Worm (Caenorhabditis elegans) whole organism, young adult: ENCODE measurements around the gene rnp-4.
"Not testable (repeated sequence)": the region's sequence is repeated elsewhere in the genome, so short reads cannot be mapped to it uniquely, and the experiment has no call there.

Source experiments
- B0035.1 ChIP-seq: sonication (generic microtip); optimal IDR thresholded peaks from 2 replicates; lab custom pipeline; 2016; ENCODE audit warnings: missing genetic modification characterization, mild to moderate bottlenecking, missing compliant biosample characterization, missing genotype, missing genetic modification reagents
- B0261.1 ChIP-seq: sonication (generic microtip); optimal IDR thresholded peaks from 2 replicates; lab custom pipeline; 2016; ENCODE audit warnings: mild to moderate bottlenecking, missing genetic modification characterization, moderate library complexity, missing compliant biosample characterization
- C06A6.2 ChIP-seq: fragments of 200-800 bp; sonication (Bioruptor generic); conservative IDR thresholded peaks from 2 replicates; pipeline ENCODE4 v1.3.6; 2022; ENCODE audit warnings: missing genetic modification characterization, missing compliant biosample characterization
- F22D6.2 ChIP-seq: sonication (generic microtip); optimal IDR thresholded peaks from 2 replicates; lab custom pipeline; 2016; ENCODE audit warnings: mild to moderate bottlenecking, missing genetic modification characterization, missing compliant biosample characterization
- F23B12.7 ChIP-seq: sonication (generic microtip); optimal IDR thresholded peaks from 2 replicates; lab custom pipeline; 2017; ENCODE audit warnings: missing genetic modification characterization, mild to moderate bottlenecking, missing compliant biosample characterization, antibody characterized with exemption, moderate library complexity; ENCODE audit not compliant: insufficient read depth
- F57C9.4 ChIP-seq: sonication (generic microtip); optimal IDR thresholded peaks from 2 replicates; lab custom pipeline; 2017; ENCODE audit warnings: mild to moderate bottlenecking, missing genetic modification characterization, missing compliant biosample characterization
- T07F8.4 ChIP-seq: sonication (generic microtip); optimal IDR thresholded peaks from 2 replicates; lab custom pipeline; 2016; ENCODE audit warnings: mild to moderate bottlenecking, missing genetic modification characterization, moderate library complexity, missing compliant biosample characterization
- Y53G8AR.9 ChIP-seq: fragments of 200-800 bp; sonication (Bioruptor generic); conservative IDR thresholded peaks from 2 replicates; pipeline ENCODE4 v1.3.6; 2022; ENCODE audit warnings: missing genetic modification reagents, missing genetic modification characterization, missing compliant biosample characterization
- Y79H2A.3 ChIP-seq: fragments of 200-800 bp; sonication (Bioruptor generic); conservative IDR thresholded peaks from 2 replicates; pipeline ENCODE4 v1.3.6; 2022; ENCODE audit warnings: missing genetic modification reagents, missing genetic modification characterization, missing compliant biosample characterization
- ZK185.1 ChIP-seq: sonication (generic microtip); optimal IDR thresholded peaks from 2 replicates; lab custom pipeline; 2016; ENCODE audit warnings: mild to moderate bottlenecking, missing genetic modification characterization, missing compliant biosample characterization; ENCODE audit not compliant: poor library complexity, severe bottlenecking
- attf-3 ChIP-seq: fragments of 200-800 bp; sonication (Bioruptor generic); conservative IDR thresholded peaks from 2 replicates; pipeline ENCODE4 v1.3.6; 2022; ENCODE audit warnings: missing genetic modification reagents, missing genetic modification characterization, missing compliant biosample characterization
- attf-5 ChIP-seq: fragments of 200-800 bp; sonication (Bioruptor generic); optimal IDR thresholded peaks from 2 replicates; lab custom pipeline; 2018; ENCODE audit warnings: mild to moderate bottlenecking, missing genetic modification characterization, missing compliant biosample characterization
- bed-1 ChIP-seq: fragments of 200-800 bp; sonication (Bioruptor generic); IDR thresholded peaks from 2 replicates; pipeline ENCODE4 v1.3.6; 2022; ENCODE audit warnings: missing genetic modification reagents, missing genetic modification characterization, missing compliant biosample characterization
- cebp-1 ChIP-seq, 2 experiments: fragments of 200-800 bp in 1 of 2; sonication (Bioruptor generic) in 1 of 2; sonication (generic microtip) in 1 of 2; IDR thresholded peaks in 1 of 2; optimal IDR thresholded peaks in 1 of 2; 2 replicates each; pipeline versions ENCODE4 v1.3.6 to Lab custom; 2017 to 2022; ENCODE audit warnings: missing compliant biosample characterization in 2 of 2, missing genetic modification characterization in 2 of 2, mild to moderate bottlenecking in 1 of 2, missing genetic modification reagents in 1 of 2, moderate library complexity in 1 of 2
- ceh-100 ChIP-seq: fragments of 200-800 bp; sonication (Bioruptor generic); IDR thresholded peaks from 2 replicates; pipeline ENCODE4 v1.3.6; 2022; ENCODE audit warnings: missing genetic modification reagents, missing genetic modification characterization, missing compliant biosample characterization
- ceh-40 ChIP-seq: fragments of 200-800 bp; sonication (Bioruptor generic); IDR thresholded peaks from 2 replicates; pipeline ENCODE4 v1.3.6; 2022; ENCODE audit warnings: missing genetic modification characterization, missing compliant biosample characterization
- ceh-58 ChIP-seq: fragments of 200-800 bp; sonication (Bioruptor generic); IDR thresholded peaks from 2 replicates; pipeline ENCODE4 v1.3.6; 2022; ENCODE audit warnings: missing genetic modification characterization, missing compliant biosample characterization
- ceh-91 ChIP-seq: fragments of 200-800 bp; sonication (Bioruptor generic); IDR thresholded peaks from 2 replicates; pipeline ENCODE4 v1.3.6; 2022; ENCODE audit warnings: missing genetic modification reagents, missing genetic modification characterization, missing compliant biosample characterization
- die-1 ChIP-seq: sonication (generic microtip); optimal IDR thresholded peaks from 2 replicates; lab custom pipeline; 2016; ENCODE audit warnings: missing genotype, mild to moderate bottlenecking, missing genetic modification characterization, missing compliant biosample characterization
- ekl-4 ChIP-seq: fragments of 200-800 bp; sonication (Bioruptor generic); IDR thresholded peaks from 2 replicates; pipeline ENCODE4 v1.3.6; 2022; ENCODE audit warnings: missing genetic modification reagents, missing genetic modification characterization, missing compliant biosample characterization
- fkh-3 ChIP-seq: sonication (generic microtip); optimal IDR thresholded peaks from 2 replicates; lab custom pipeline; 2016; ENCODE audit warnings: mild to moderate bottlenecking, missing genetic modification characterization, missing compliant biosample characterization
- gei-17 ChIP-seq: fragments of 200-800 bp; sonication (Bioruptor generic); optimal IDR thresholded peaks from 2 replicates; lab custom pipeline; 2018; ENCODE audit warnings: mild to moderate bottlenecking, missing genetic modification characterization, missing compliant biosample characterization
- him-1 ChIP-seq: sonication (generic microtip); optimal IDR thresholded peaks from 2 replicates; lab custom pipeline; 2016; ENCODE audit warnings: missing genotype, missing genetic modification reagents, missing genetic modification characterization, missing compliant biosample characterization
- hlh-26 ChIP-seq: fragments of 200-800 bp; sonication (Bioruptor generic); conservative IDR thresholded peaks from 2 replicates; pipeline ENCODE4 v1.3.6; 2022; ENCODE audit warnings: missing genetic modification reagents, missing genetic modification characterization, missing compliant biosample characterization
- hmg-1.2 ChIP-seq: fragments of 200-800 bp; sonication (Bioruptor generic); IDR thresholded peaks from 2 replicates; pipeline ENCODE4 v1.3.6; 2022; ENCODE audit warnings: missing genetic modification reagents, missing genetic modification characterization, missing compliant biosample characterization
- let-607 ChIP-seq, 2 experiments: fragments of 200-800 bp in 1 of 2; sonication (Bioruptor generic) in 1 of 2; sonication (generic microtip) in 1 of 2; optimal IDR thresholded peaks; 2 replicates each; lab custom pipeline; 2016 to 2018; ENCODE audit warnings: mild to moderate bottlenecking in 2 of 2, missing compliant biosample characterization in 2 of 2, missing genetic modification characterization in 2 of 2, moderate library complexity in 2 of 2, missing genotype in 1 of 2
- lin-35 ChIP-seq, 3 experiments: fragments of 150-350 bp in 2 of 3; sonication (generic microtip) in 1 of 3; optimal IDR thresholded peaks; 2 replicates each; lab custom pipeline; 2014 to 2018; ENCODE audit warnings: missing biosample characterization in 3 of 3, missing genetic modification characterization in 3 of 3, missing genetic modification reagents in 3 of 3
- lin-40 ChIP-seq: sonication (generic microtip); optimal IDR thresholded peaks from 2 replicates; lab custom pipeline; 2016; ENCODE audit warnings: missing genetic modification characterization, mild to moderate bottlenecking, missing compliant biosample characterization, missing genotype, missing genetic modification reagents
- madf-10 ChIP-seq: sonication (generic microtip); optimal IDR thresholded peaks from 2 replicates; lab custom pipeline; 2016; ENCODE audit warnings: mild to moderate bottlenecking, missing genetic modification characterization, missing compliant biosample characterization
- madf-8 ChIP-seq: fragments of 200-800 bp; sonication (Bioruptor generic); conservative IDR thresholded peaks from 2 replicates; pipeline ENCODE4 v1.3.6; 2022; ENCODE audit warnings: missing genetic modification reagents, missing genetic modification characterization, missing compliant biosample characterization
- mcd-1 ChIP-seq: fragments of 200-800 bp; sonication (Bioruptor generic); IDR thresholded peaks from 2 replicates; pipeline ENCODE4 v1.3.6; 2022; ENCODE audit warnings: missing genetic modification reagents, missing genetic modification characterization, missing compliant biosample characterization
- nhr-179 ChIP-seq: sonication (generic microtip); optimal IDR thresholded peaks from 2 replicates; lab custom pipeline; 2016; ENCODE audit warnings: mild to moderate bottlenecking, missing genetic modification characterization, missing compliant biosample characterization
- pbrm-1 ChIP-seq: fragments of 200-800 bp; sonication (Bioruptor generic); IDR thresholded peaks from 2 replicates; pipeline ENCODE4 v1.3.6; 2022; ENCODE audit warnings: missing genetic modification reagents, missing genetic modification characterization, missing compliant biosample characterization
- sdz-38 ChIP-seq: sonication (generic microtip); optimal IDR thresholded peaks from 2 replicates; lab custom pipeline; 2016; ENCODE audit warnings: missing genotype, missing genetic modification characterization, missing compliant biosample characterization
- snpc-1.1 ChIP-seq: sonication (generic microtip); optimal IDR thresholded peaks from 2 replicates; lab custom pipeline; 2017; ENCODE audit warnings: missing genetic modification characterization, mild to moderate bottlenecking, missing compliant biosample characterization, antibody characterized with exemption, moderate library complexity, missing genotype, missing genetic modification reagents; ENCODE audit not compliant: insufficient read depth
- somi-1 ChIP-seq: fragments of 200-800 bp; sonication (Bioruptor generic); optimal IDR thresholded peaks from 2 replicates; lab custom pipeline; 2018; ENCODE audit warnings: mild to moderate bottlenecking, missing genetic modification characterization, missing compliant biosample characterization
- tbx-9 ChIP-seq: sonication (generic microtip); optimal IDR thresholded peaks from 2 replicates; lab custom pipeline; 2016; ENCODE audit warnings: borderline replicate concordance, missing genetic modification characterization, inconsistent platforms, missing compliant biosample characterization
- zfh-2 ChIP-seq: fragments of 200-800 bp; sonication (Bioruptor generic); conservative IDR thresholded peaks from 2 replicates; pipeline ENCODE4 v1.3.6; 2022; ENCODE audit warnings: missing genetic modification reagents, missing genetic modification characterization, missing compliant biosample characterization
- zim-3 ChIP-seq: sonication (generic microtip); optimal IDR thresholded peaks from 2 replicates; lab custom pipeline; 2017; ENCODE audit warnings: mild to moderate bottlenecking, missing genetic modification characterization, moderate library complexity, missing compliant biosample characterization
- ztf-18 ChIP-seq: sonication (generic microtip); optimal IDR thresholded peaks from 2 replicates; lab custom pipeline; 2016; ENCODE audit warnings: missing genotype, mild to moderate bottlenecking, missing genetic modification characterization, missing compliant biosample characterization
- ztf-26 ChIP-seq: sonication (generic microtip); optimal IDR thresholded peaks from 2 replicates; lab custom pipeline; 2017; ENCODE audit warnings: missing genetic modification characterization, missing compliant biosample characterization
- ztf-28 ChIP-seq: fragments of 200-800 bp; sonication (Bioruptor generic); IDR thresholded peaks from 2 replicates; pipeline ENCODE4 v1.3.6; 2022; ENCODE audit warnings: missing genetic modification reagents, missing genetic modification characterization, missing compliant biosample characterization

The rnp-4 gene

DNA sequence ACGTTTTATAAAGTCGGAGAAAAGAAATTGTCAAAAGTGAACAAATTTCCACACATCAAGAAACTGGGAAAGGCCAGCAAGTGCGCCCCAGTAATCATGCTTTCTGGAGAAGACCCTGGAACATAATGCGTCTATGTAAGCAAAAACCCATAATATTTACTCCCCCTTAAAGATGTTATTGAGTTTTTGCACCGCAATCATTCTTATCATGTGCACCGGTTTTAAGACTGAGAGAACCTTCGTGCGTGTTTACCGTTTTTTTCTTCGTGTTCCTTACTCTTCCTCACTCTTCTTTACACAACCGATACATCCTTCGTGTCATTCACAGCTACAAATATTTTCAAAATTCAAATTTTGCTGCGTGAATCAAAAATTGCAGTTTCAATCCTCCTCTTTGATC, 33.2 kb upstream of the rnp-4 start:
- TF ChIP-seq zim-3 (tag; lab: Kevin White, UChicago): no peak
- TF ChIP-seq F57C9.4 (tag; lab: Kevin White, UChicago): no peak
- TF ChIP-seq pbrm-1 (GFP tag; lab: Robert Waterston, UW): no peak
- TF ChIP-seq hlh-26 (GFP tag; lab: Robert Waterston, UW): no peak
- TF ChIP-seq madf-8 (GFP tag; lab: Robert Waterston, UW): no peak
- TF ChIP-seq B0035.1 (tag; lab: Kevin White, UChicago): no peak
- no peak for TF ChIP-seq him-1 (tag; lab: Kevin White, UChicago)
- no peak for TF ChIP-seq attf-3 (GFP tag; lab: Robert Waterston, UW)
- no peak for TF ChIP-seq tbx-9
- TF ChIP-seq Y79H2A.3 (GFP tag; lab: Robert Waterston, UW): no peak
- TF ChIP-seq ceh-91 (GFP tag; lab: Robert Waterston, UW): no peak
- TF ChIP-seq ceh-40 (GFP tag; lab: Robert Waterston, UW): no peak
- no peak for TF ChIP-seq ekl-4 (GFP tag; lab: Robert Waterston, UW)
- no peak for TF ChIP-seq F23B12.7 (tag; lab: Kevin White, UChicago)
- TF ChIP-seq Y53G8AR.9 (GFP tag; lab: Robert Waterston, UW): no peak
- TF ChIP-seq zfh-2 (GFP tag; lab: Robert Waterston, UW): no peak
- TF ChIP-seq F22D6.2: no peak
- no peak for TF ChIP-seq bed-1 (GFP tag; lab: Robert Waterston, UW)
- no peak for TF ChIP-seq snpc-1.1
- TF ChIP-seq ceh-58 (GFP tag; lab: Robert Waterston, UW): no peak

DNA sequence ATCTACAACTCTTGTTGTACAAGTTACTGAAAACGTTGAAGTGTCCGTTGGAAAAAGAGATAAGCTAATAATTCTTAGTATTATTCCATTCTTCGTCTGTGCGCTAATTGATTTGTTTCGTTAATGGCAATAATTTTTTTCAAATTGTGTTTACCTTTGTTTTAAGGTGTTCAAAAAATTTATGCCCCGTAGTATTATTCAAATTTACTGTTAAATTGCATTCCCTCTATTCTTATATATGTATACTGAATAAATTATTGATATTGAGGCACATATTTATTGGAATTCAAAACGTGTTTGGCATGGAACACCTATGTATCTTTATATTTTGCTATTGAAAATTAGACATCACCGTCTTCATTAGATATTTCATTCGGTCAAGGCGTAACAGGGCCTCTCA, 31.2 kb upstream of the rnp-4 start, which contains the start of gene pals-26:
pals-26 (plus strand) TSS at position 301 of the 400 bp plus-strand sequence.
- TF ChIP-seq ztf-28 (GFP tag; lab: Robert Waterston, UW) (no peak), sdz-38 (tag; lab: Kevin White, UChicago) (no peak), mcd-1 (no peak), ceh-100 (no peak), F57C9.4 (tag; lab: Kevin White, UChicago) (no peak), madf-10 (tag; lab: Kevin White, UChicago) (no peak)

DNA sequence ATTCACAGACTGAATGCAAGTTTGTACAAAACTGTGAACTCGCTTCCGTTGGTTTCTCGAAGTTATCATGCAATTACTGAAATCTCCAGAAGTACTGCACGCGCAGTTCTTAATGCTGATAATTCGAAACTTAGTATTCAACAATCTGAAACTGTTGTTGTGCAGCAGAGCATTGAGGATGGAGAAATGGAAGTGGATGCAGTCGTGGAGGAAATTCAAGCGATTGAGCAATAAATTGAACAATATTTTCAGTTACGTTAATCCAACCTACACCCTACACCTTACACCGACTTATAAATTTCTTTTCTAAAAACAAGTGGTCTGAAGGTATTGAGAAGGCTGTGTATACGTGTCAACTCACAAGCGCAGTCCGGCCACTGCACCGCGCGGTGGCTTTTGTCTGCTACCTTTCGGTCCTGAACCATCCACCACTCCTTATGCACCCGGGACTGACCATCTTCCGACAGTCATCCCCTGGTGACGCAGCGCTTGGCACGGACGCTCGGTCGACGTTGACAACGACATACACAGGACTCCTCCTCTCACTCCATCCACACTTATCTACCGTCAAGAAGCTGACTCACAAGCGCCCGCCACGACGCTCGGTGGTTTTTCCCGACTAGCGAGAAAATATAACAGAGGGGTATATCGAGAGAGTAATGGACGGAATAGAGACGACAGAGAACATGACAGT, 27.3 kb upstream of the rnp-4 start:
- TF ChIP-seq lin-35 (GFP tag; optimal IDR thresholded peaks at IDR 0.05; lab: Kevin White, UChicago) (peak in 1 of 3 experiments; percentile 59), ceh-58 (GFP tag; lab: Robert Waterston, UW) (0 out of 2 replicates have a peak, but pooled peaks have one; percentile 2), C06A6.2 (GFP tag; lab: Robert Waterston, UW) (peak; percentile 27; the same call in 1 of the 2 replicates), cebp-1 (tag; optimal IDR thresholded peaks at IDR 0.05; lab: Kevin White, UChicago) (peak; percentile 54), mcd-1 (peak; percentile 68), attf-5 (GFP tag; lab: Kevin White, UChicago) (peak; percentile 10), gei-17 (GFP tag; lab: Kevin White, UChicago) (peak; percentile 38), madf-10 (tag; lab: Kevin White, UChicago) (peak; percentile 9), somi-1 (GFP tag; lab: Kevin White, UChicago) (peak; percentile 1), die-1 (tag; lab: Kevin White, UChicago) (peak; percentile 0), pbrm-1 (GFP tag; lab: Robert Waterston, UW) (peak; percentile 56), fkh-3 (tag; lab: Kevin White, UChicago) (peak; percentile 63), Y79H2A.3 (GFP tag; lab: Robert Waterston, UW) (0 out of 2 replicates have a peak, but pooled peaks have one; percentile 10), let-607 (tag; optimal IDR thresholded peaks at IDR 0.05; lab: Kevin White, UChicago) (peak; percentile 34 to 51), Y53G8AR.9 (GFP tag; lab: Robert Waterston, UW) (0 out of 2 replicates have a peak, but pooled peaks have one; percentile 24), ztf-26 (tag; lab: Kevin White, UChicago) (peak; percentile 60), ztf-28 (GFP tag; lab: Robert Waterston, UW) (0 out of 2 replicates have a peak, but pooled peaks have one; percentile 39), hmg-1.2 (GFP tag; lab: Robert Waterston, UW) (peak; percentile 76), nhr-179 (peak; percentile 13), lin-40 (peak; percentile 82), B0261.1 (tag; lab: Kevin White, UChicago) (peak; percentile 67), ZK185.1 (tag; lab: Kevin White, UChicago) (peak; percentile 78), T07F8.4 (tag; lab: Kevin White, UChicago) (peak; percentile 2), ztf-18 (tag; lab: Kevin White, UChicago) (peak; percentile 66)
- TF ChIP-seq cebp-1 (GFP tag; IDR thresholded peaks at IDR 0.05; lab: Robert Waterston, UW): not testable (repeated sequence)
